Fruit fly (Drosophila melanogaster) whole organism, wandering third instar larva: Measurements from ENCODE around the gene lobo.

Experiments
- Abd-B ChIP-seq: fragments of >200 bp; optimal IDR thresholded peaks from 2 replicates; lab custom pipeline; 2017; ENCODE audit warnings: missing biosample characterization, missing genetic modification characterization
- CG32264 ChIP-seq: fragments of 200-800 bp; sonication (Bioruptor generic); optimal IDR thresholded peaks from 2 replicates; lab custom pipeline; 2016; ENCODE audit warnings: missing biosample characterization, missing genetic modification characterization
- CG9705 ChIP-seq: fragments of 200-800 bp; sonication (Bioruptor generic); optimal IDR thresholded peaks from 2 replicates; lab custom pipeline; 2018; ENCODE audit warnings: missing biosample characterization, mild to moderate bottlenecking, missing genetic modification characterization
- CrebA ChIP-seq: fragments of 200-800 bp; sonication (Bioruptor generic); optimal IDR thresholded peaks from 2 replicates; lab custom pipeline; 2016; ENCODE audit warnings: missing biosample characterization, mild to moderate bottlenecking, missing genetic modification characterization, borderline replicate concordance
- Dfd ChIP-seq: fragments of >200 bp; optimal IDR thresholded peaks from 2 replicates; lab custom pipeline; 2017; ENCODE audit warnings: missing biosample characterization, missing genetic modification characterization
- Dif ChIP-seq: fragments of 200-275, 200-300 bp; sonication (Bioruptor generic); optimal IDR thresholded peaks from 2 replicates; lab custom pipeline; 2018; ENCODE audit warnings: missing biosample characterization, missing genetic modification characterization; ENCODE audit not compliant: partially characterized antibody
- GATAd ChIP-seq: sonication (Bioruptor generic); optimal IDR thresholded peaks from 2 replicates; lab custom pipeline; 2016; ENCODE audit warnings: missing biosample characterization, missing genetic modification characterization
- Hr78 ChIP-seq: fragments of >200 bp; optimal IDR thresholded peaks from 2 replicates; lab custom pipeline; 2017; ENCODE audit warnings: missing biosample characterization, missing genetic modification characterization
- Hr83 ChIP-seq: fragments of 200-300 bp; sonication (Bioruptor generic); optimal IDR thresholded peaks from 2 replicates; lab custom pipeline; 2016; ENCODE audit warnings: missing biosample characterization, mild to moderate bottlenecking, missing genetic modification characterization, moderate library complexity; ENCODE audit not compliant: poor library complexity, severe bottlenecking
- Mio ChIP-seq: sonication (Bioruptor generic); optimal IDR thresholded peaks from 2 replicates; lab custom pipeline; 2016; ENCODE audit warnings: missing biosample characterization, missing genetic modification characterization
- Myc ChIP-seq: fragments of >200 bp; optimal IDR thresholded peaks from 2 replicates; lab custom pipeline; 2017
- N ChIP-seq: fragments of >200 bp; optimal IDR thresholded peaks from 2 replicates; lab custom pipeline; 2018; ENCODE audit warnings: missing biosample characterization, missing external identifiers, missing genetic modification characterization
- OdsH ChIP-seq: fragments of 200-800 bp; sonication (Bioruptor generic); optimal IDR thresholded peaks from 2 replicates; lab custom pipeline; 2016; ENCODE audit warnings: missing biosample characterization, mild to moderate bottlenecking, missing genetic modification characterization
- Rel ChIP-seq, 2 experiments: fragments of 200-800 bp; sonication (Bioruptor generic) in 1 of 2; optimal IDR thresholded peaks; 2 replicates in 1 of 2; 3 replicates in 1 of 2; lab custom pipeline; 2016 to 2019; ENCODE audit warnings: mild to moderate bottlenecking in 2 of 2, missing biosample characterization in 2 of 2, missing genetic modification characterization in 2 of 2, moderate library complexity in 1 of 2
- Vsx2 ChIP-seq: fragments of 200-300, 225-300 bp; sonication (Bioruptor generic); optimal IDR thresholded peaks from 2 replicates; lab custom pipeline; 2018; ENCODE audit warnings: missing biosample characterization, missing genetic modification characterization; ENCODE audit not compliant: partially characterized antibody
- br ChIP-seq: fragments of 200-800 bp; sonication (Bioruptor generic); optimal IDR thresholded peaks from 2 replicates; lab custom pipeline; 2016; ENCODE audit warnings: missing biosample characterization, missing genetic modification characterization
- brk ChIP-seq: fragments of 200-800 bp; sonication (Bioruptor generic); optimal IDR thresholded peaks from 2 replicates; lab custom pipeline; 2016; ENCODE audit warnings: missing biosample characterization, mild to moderate bottlenecking, missing genetic modification characterization
- dl ChIP-seq, 2 experiments: fragments of 175-275, 200-275 bp in 1 of 2; fragments of 200-275 bp in 1 of 2; sonication (Bioruptor generic); optimal IDR thresholded peaks; lab custom pipeline; 2018; ENCODE audit warnings: mild to moderate bottlenecking in 2 of 2, missing biosample characterization in 2 of 2, missing genetic modification characterization in 2 of 2, moderate library complexity in 2 of 2; ENCODE audit not compliant: partially characterized antibody in 2 of 2, insufficient read depth in 1 of 2
- dmrt93B ChIP-seq: fragments of 200-800 bp; sonication (Bioruptor generic); optimal IDR thresholded peaks from 2 replicates; lab custom pipeline; 2018; ENCODE audit warnings: missing biosample characterization, mild to moderate bottlenecking, missing genetic modification characterization
- foxo ChIP-seq, 2 experiments: fragments of 200-800 bp; sonication (Bioruptor generic); optimal IDR thresholded peaks; 2 replicates in 1 of 2; 3 replicates in 1 of 2; lab custom pipeline; 2016 to 2017; ENCODE audit warnings: missing biosample characterization in 2 of 2, missing genetic modification characterization in 2 of 2
- fru ChIP-seq: fragments of 200-800 bp; sonication (Bioruptor generic); optimal IDR thresholded peaks from 3 replicates; lab custom pipeline; 2016; ENCODE audit warnings: missing biosample characterization, mild to moderate bottlenecking, missing genetic modification characterization
- lola ChIP-seq: fragments of >200 bp; optimal IDR thresholded peaks from 2 replicates; lab custom pipeline; 2017; ENCODE audit warnings: missing biosample characterization, missing genetic modification characterization
- pan ChIP-seq: fragments of >200 bp; optimal IDR thresholded peaks from 2 replicates; lab custom pipeline; 2017
- sv ChIP-seq: fragments of 200-800 bp; sonication (Bioruptor generic); optimal IDR thresholded peaks from 3 replicates; lab custom pipeline; 2016; ENCODE audit warnings: missing biosample characterization, missing genetic modification characterization
- tai ChIP-seq: sonication (Bioruptor generic); optimal IDR thresholded peaks from 2 replicates; lab custom pipeline; 2016; ENCODE audit warnings: missing biosample characterization, missing genetic modification characterization

The lobo gene

DNA sequence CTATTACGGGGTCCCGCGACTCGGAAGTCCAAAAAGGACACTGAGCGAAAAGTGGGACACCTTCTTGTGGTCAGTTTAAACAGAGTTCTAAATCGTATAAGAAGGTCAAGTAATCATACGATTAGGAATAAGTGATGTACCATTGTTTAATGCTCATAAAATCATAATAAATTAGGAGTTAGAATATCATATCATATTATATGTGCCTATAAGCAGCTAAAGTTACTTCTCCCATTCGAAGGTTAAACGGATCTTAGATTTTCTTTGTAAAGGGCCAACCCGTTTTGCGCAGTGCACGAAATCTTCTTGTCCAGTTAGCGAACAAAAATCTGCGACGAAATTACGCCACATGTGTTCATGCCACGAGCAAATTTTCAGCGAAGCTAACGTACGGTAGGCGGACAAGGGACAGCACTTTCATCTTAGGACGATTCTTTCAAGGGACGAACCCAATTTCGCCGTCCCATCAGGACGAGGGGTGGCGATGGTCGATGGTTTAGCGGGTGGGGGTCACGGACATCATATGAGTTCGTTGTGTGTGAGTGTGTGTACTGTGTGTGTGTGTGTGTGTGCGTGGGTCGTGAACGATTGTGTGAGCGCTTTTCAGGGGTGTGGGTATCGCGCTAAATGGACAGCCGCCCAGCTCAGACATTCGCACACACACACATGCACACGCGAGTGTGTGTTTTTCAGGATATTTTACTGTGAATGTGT, 25.2 kb downstream of the lobo start:
- TF ChIP-seq Abd-B (GFP tag; lab: Kevin White, UChicago) (no peak), fru (GFP tag; lab: Kevin White, UChicago) (peak; percentile 4), br (GFP tag; lab: Kevin White, UChicago) (no peak), sv (GFP tag; lab: Kevin White, UChicago) (peak; percentile 4), dl (GFP tag; optimal IDR thresholded peaks at IDR 0.05; lab: Kevin White, UChicago; ENCODE audit: insufficient read depth in 1 of 2, partially characterized antibody in 2 of 2) (no peak), CG32264 (GFP tag; lab: Kevin White, UChicago) (no peak), Hr78 (no peak), Dfd (GFP tag; lab: Kevin White, UChicago) (peak; percentile 36), CG9705 (no peak), brk (GFP tag; lab: Kevin White, UChicago) (no peak)

DNA sequence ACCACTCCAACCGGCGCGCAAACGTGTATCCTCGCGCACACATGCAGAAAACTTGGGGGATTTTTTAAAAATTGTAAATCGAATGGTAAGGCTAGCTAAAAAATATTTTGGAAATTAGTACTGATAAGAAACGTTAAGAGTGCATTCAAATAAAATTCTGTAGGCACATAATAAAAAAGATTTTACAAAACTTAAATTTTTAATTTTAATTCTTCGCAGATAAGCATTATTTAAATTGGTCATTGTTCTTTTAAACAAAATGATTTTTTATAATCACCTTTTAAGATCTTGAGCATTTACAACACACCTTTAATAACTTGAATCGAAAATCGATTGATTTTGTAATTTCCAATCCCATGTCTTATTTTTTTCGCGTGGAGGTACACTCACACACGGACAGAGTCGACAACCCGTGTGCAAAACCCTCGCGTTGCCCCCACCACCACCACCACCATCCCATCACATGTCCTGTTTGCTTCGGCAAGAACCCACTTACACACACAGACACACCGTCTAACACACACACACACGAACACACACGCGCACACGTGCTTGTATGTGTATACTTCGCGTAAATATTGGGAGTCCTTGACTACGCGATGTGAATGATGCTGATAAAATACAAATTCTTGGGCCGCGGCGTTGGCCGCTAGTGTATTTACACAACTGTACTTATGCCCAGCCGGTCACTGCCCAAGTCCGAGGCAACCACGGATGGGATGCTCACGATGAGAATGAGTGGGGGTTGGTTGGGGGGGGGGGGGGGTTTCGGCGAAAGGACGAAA, 26.0 kb downstream of the lobo start:
- TF ChIP-seq foxo (GFP tag; optimal IDR thresholded peaks at IDR 0.05; lab: Kevin White, UChicago) (peak in 1 of 2 experiments; percentile 16), fru (GFP tag; lab: Kevin White, UChicago) (peak; percentile 21), dmrt93B (GFP tag; lab: Kevin White, UChicago) (no peak)
- TF ChIP-seq, all 38 proteins: peak for 2

DNA sequence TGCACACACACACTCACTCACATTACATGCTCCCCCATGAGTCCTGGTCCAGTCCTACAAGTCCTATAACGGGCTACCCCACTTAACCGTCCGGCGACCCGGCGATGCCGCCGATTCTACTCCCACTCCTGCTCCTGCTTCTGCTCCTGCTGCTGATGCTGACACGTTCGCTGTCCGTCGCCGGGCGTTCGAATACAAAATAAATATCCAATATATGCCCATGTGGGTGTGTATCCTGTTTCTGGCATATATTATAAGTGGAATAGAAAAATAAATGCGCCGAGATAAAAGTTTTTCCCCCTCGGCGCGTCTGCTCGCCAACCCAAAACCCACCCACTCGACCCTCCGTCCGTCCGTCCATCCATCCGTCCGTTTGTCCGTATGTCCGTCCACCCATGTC, 26.8 kb downstream of the lobo start:
- TF ChIP-seq CrebA (GFP tag; lab: Kevin White, UChicago) (no peak), fru (GFP tag; lab: Kevin White, UChicago) (no peak), Abd-B (GFP tag; lab: Kevin White, UChicago) (no peak), dmrt93B (GFP tag; lab: Kevin White, UChicago) (no peak), Dfd (GFP tag; lab: Kevin White, UChicago) (no peak)

DNA sequence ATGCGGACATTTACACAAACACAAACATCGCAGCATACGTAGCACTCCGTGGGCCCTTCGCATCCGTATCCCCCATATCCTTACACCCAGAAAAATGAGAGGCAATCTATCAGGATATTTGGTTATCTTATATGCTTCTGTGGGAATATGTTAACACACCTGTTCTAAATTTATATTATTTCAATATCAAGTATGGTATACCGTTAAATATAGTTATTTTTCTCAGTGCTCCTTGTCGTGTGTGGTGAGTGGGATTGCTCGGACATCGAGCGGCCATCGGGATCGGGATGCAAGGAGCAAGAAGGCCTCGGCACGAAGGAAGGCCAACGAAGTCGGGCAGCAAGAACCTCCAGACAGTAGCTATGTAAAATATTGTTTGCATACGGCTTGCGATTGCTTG, 32.1 kb downstream of the lobo start:
- TF ChIP-seq brk (GFP tag; lab: Kevin White, UChicago) = no peak
- no peak for TF ChIP-seq Myc (lab: Kevin White, UChicago)
- no peak for TF ChIP-seq CG32264 (GFP tag; lab: Kevin White, UChicago)
- no peak for TF ChIP-seq br (GFP tag; lab: Kevin White, UChicago)
- no peak for TF ChIP-seq CG9705
- TF ChIP-seq pan (lab: Kevin White, UChicago) = no peak
- TF ChIP-seq lola (GFP tag; lab: Kevin White, UChicago) = no peak
- no peak for TF ChIP-seq Mio
- TF ChIP-seq OdsH (GFP tag; lab: Kevin White, UChicago) = no peak
- TF ChIP-seq Hr83 (GFP tag; lab: Kevin White, UChicago) = no peak
- TF ChIP-seq Dif (GFP tag; lab: Kevin White, UChicago) = no peak
- no peak for TF ChIP-seq GATAd (GFP tag; lab: Kevin White, UChicago)

DNA sequence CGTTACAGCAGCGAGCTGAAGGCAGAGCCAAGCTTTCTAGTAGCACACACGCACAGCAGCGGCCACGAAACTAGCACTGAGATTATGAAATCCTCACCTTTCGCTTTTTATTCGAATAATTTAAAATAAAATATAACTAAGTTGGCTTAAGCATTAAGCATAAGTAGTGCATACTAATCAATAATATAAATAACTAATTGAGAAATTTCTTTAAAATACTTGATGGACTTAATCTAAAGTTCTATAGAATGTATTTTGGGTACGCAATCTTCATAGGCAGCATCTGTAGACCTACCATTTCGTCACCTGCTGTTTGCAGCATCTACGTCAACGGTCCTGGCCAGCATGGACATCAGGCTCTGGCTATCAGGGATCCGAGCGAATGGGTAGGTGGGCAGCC, 41.2 kb downstream of the lobo start:
- TF ChIP-seq OdsH (GFP tag; lab: Kevin White, UChicago) (no peak), br (GFP tag; lab: Kevin White, UChicago) (no peak), lola (GFP tag; lab: Kevin White, UChicago) (no peak), dl (GFP tag; optimal IDR thresholded peaks at IDR 0.05; lab: Kevin White, UChicago; ENCODE audit: insufficient read depth in 1 of 2, partially characterized antibody in 2 of 2) (no peak), foxo (GFP tag; optimal IDR thresholded peaks at IDR 0.05; lab: Kevin White, UChicago) (no peak), N (no peak), dmrt93B (GFP tag; lab: Kevin White, UChicago) (no peak), pan (lab: Kevin White, UChicago) (no peak), Rel (GFP tag; optimal IDR thresholded peaks at IDR 0.05; lab: Kevin White, UChicago) (no peak), Rel (tag; optimal IDR thresholded peaks at IDR 0.05; lab: Kevin White, UChicago) (no peak), tai (GFP tag; lab: Kevin White, UChicago) (no peak), Vsx2 (GFP tag; lab: Kevin White, UChicago) (no peak)
